Fruit fly (Drosophila melanogaster): ENCODE measurements around the gene svp.

svp gene

DNA sequence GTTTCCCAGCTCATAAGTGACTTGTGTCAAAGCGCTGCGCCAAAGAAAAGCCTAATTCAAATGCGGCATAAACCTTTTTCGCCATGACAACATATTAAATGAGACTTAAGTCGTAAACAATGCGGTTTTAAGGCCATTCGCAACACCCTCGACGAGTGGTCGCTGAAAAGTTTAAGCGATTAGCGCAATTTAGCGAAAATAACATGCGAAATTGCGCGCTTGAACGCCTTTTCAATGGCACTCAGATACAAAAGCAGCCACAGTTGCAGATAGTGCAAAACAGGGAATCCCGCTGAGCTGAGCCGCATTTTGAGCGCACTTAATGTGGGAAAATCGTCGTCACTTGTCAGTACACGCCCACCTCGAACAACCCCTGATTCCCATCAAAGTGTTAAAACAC, 2.1 kb downstream of the svp start, which contains the start of gene CG44038:
Gene CG44038, plus strand, starts transcription at position 301 of the 400 bp plus-strand sequence.
- TF ChIP-seq CG7045 (GFP tag; optimal IDR thresholded peaks at IDR 0.05): no peak
- no peak for TF ChIP-seq pad (GFP tag; optimal IDR thresholded peaks at IDR 0.05)
- no peak for TF ChIP-seq Crg-1 (GFP tag; optimal IDR thresholded peaks at IDR 0.05)
- no peak for TF ChIP-seq Clk (GFP tag; optimal IDR thresholded peaks at IDR 0.05)
- TF ChIP-seq CG1620 (GFP tag; optimal IDR thresholded peaks at IDR 0.05): no peak
- TF ChIP-seq cic (GFP tag; optimal IDR thresholded peaks at IDR 0.05): no peak
- TF ChIP-seq Hr96 (GFP tag; optimal IDR thresholded peaks at IDR 0.05): no peak
- no peak for TF ChIP-seq CG33017 (tag; optimal IDR thresholded peaks at IDR 0.05)
- TF ChIP-seq CG5204 (GFP tag; optimal IDR thresholded peaks at IDR 0.05): no peak
- no peak for TF ChIP-seq CG14711 (tag; optimal IDR thresholded peaks at IDR 0.05)
- TF ChIP-seq CG11617 (GFP tag; optimal IDR thresholded peaks at IDR 0.05): no peak
- no peak for TF ChIP-seq cnc (optimal IDR thresholded peaks at IDR 0.05)
- no peak for TF ChIP-seq toe (GFP tag; optimal IDR thresholded peaks at IDR 0.05)
- no peak for TF ChIP-seq ovo (GFP tag; optimal IDR thresholded peaks at IDR 0.05)
- TF ChIP-seq CG12768 (GFP tag; optimal IDR thresholded peaks at IDR 0.05): no peak
- no peak for TF ChIP-seq bab1 (GFP tag; optimal IDR thresholded peaks at IDR 0.05)
- no peak for TF ChIP-seq tj (GFP tag; optimal IDR thresholded peaks at IDR 0.05)
- no peak for TF ChIP-seq CG7101 (tag; optimal IDR thresholded peaks at IDR 0.05)
- TF ChIP-seq Mnt (GFP tag; optimal IDR thresholded peaks at IDR 0.05): no peak

DNA sequence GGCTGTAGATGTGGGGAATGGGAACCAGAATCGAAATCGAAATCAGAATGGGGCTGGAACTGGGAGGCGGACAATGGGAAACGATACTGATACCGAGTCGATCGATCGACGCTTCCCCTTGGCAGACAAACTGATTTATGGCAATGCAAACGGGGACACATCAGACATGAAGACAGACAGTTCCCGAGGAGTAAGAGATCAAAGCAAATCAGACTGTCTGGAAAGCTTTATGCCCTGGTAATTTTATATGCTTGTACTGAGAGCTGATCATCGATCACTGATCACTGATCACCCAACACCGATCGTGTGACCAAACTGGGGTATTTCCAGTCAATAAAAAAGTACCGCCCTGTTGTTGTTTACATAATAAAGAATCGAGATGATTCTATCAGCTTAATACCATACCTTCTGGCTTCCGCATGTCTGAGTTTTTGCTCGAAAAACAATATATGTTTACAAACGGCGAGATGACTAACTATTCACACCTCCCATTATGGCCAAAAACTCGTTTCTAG, 11.4 kb downstream of the svp start:
- TF ChIP-seq cic (GFP tag; optimal IDR thresholded peaks at IDR 0.05): no peak
- no peak for TF ChIP-seq CG7045 (GFP tag; optimal IDR thresholded peaks at IDR 0.05)
- TF ChIP-seq Mnt (GFP tag; optimal IDR thresholded peaks at IDR 0.05): no peak
- no peak for TF ChIP-seq toe (GFP tag; optimal IDR thresholded peaks at IDR 0.05)
- TF ChIP-seq bab1 (GFP tag; optimal IDR thresholded peaks at IDR 0.05): no peak
- no peak for TF ChIP-seq Clk (GFP tag; optimal IDR thresholded peaks at IDR 0.05)
- TF ChIP-seq ovo (GFP tag; optimal IDR thresholded peaks at IDR 0.05): no peak
- TF ChIP-seq CG5204 (GFP tag; optimal IDR thresholded peaks at IDR 0.05): no peak

DNA sequence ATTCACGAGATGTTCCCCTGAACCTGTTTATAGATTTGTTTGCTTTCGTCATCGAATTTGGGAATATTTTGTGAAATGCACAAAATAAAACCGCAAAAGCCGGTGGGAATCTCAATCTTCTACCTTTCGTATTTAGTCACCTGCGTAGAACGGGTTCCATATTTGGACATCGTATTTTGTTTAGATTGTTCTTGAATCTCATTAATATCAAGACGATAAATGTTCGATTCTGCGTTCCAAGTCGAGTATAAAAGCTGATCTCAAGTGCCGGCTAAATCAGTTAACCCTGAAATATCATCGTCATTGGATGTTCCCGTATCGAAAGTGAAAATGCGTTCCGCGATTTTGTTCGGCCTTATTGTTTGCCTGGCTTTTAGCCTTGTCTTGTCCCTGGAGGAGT, 12.1 kb downstream of the svp start, which contains the start of gene CG17738:
Gene CG17738, plus strand, starts transcription at position 301 of the 400 bp plus-strand sequence.
- no peak for TF ChIP-seq cnc (optimal IDR thresholded peaks at IDR 0.05)
- TF ChIP-seq CG1620 (GFP tag; optimal IDR thresholded peaks at IDR 0.05): no peak
- TF ChIP-seq Mnt (GFP tag; optimal IDR thresholded peaks at IDR 0.05): no peak
- TF ChIP-seq cic (GFP tag; optimal IDR thresholded peaks at IDR 0.05): no peak
- no peak for TF ChIP-seq CG33017 (tag; optimal IDR thresholded peaks at IDR 0.05)
- no peak for TF ChIP-seq CG7045 (GFP tag; optimal IDR thresholded peaks at IDR 0.05)
- no peak for TF ChIP-seq Clk (GFP tag; optimal IDR thresholded peaks at IDR 0.05)
- no peak for TF ChIP-seq pad (GFP tag; optimal IDR thresholded peaks at IDR 0.05)
- TF ChIP-seq tj (GFP tag; optimal IDR thresholded peaks at IDR 0.05): no peak
- TF ChIP-seq CG12768 (GFP tag; optimal IDR thresholded peaks at IDR 0.05): no peak
- TF ChIP-seq toe (GFP tag; optimal IDR thresholded peaks at IDR 0.05): no peak
- TF ChIP-seq ovo (GFP tag; optimal IDR thresholded peaks at IDR 0.05): no peak
- no peak for TF ChIP-seq CG5204 (GFP tag; optimal IDR thresholded peaks at IDR 0.05)
- TF ChIP-seq CG14711 (tag; optimal IDR thresholded peaks at IDR 0.05): no peak
- TF ChIP-seq CG7101 (tag; optimal IDR thresholded peaks at IDR 0.05): no peak
- no peak for TF ChIP-seq Hr96 (GFP tag; optimal IDR thresholded peaks at IDR 0.05)
- TF ChIP-seq Crg-1 (GFP tag; optimal IDR thresholded peaks at IDR 0.05): no peak
- no peak for TF ChIP-seq bab1 (GFP tag; optimal IDR thresholded peaks at IDR 0.05)
- TF ChIP-seq kay (GFP tag; ENCODE audit: borderline replicate concordance): no peak
- TF ChIP-seq CG11617 (GFP tag; optimal IDR thresholded peaks at IDR 0.05): no peak

DNA sequence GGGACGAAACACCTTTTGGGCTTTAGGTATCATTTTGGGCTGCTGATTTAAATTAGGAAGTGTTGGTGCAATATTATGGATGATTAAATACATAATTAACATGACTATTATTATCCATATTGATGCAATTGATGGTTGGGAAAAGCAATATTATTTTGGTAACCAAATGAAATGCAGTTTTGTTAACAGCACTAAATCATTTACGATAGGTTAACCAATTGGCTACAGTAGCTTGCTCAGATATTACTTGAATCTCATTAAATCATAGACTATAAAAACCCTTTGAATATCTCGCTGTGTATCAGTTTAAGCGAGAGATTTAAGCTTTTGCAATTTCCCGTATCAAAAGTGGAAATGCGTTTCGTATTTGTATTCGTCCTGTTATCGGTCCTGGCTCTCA, 14.3 kb downstream of the svp start, which contains the start of gene Sfp87B:
Gene Sfp87B, plus strand, starts transcription at position 301 of the 400 bp plus-strand sequence.
- no peak for TF ChIP-seq kay (GFP tag; ENCODE audit: borderline replicate concordance)
- TF ChIP-seq Mnt (GFP tag; optimal IDR thresholded peaks at IDR 0.05): no peak
- no peak for TF ChIP-seq Crg-1 (GFP tag; optimal IDR thresholded peaks at IDR 0.05)
- no peak for TF ChIP-seq Clk (GFP tag; optimal IDR thresholded peaks at IDR 0.05)
- no peak for TF ChIP-seq CG33017 (tag; optimal IDR thresholded peaks at IDR 0.05)
- TF ChIP-seq CG11617 (GFP tag; optimal IDR thresholded peaks at IDR 0.05): no peak
- TF ChIP-seq ovo (GFP tag; optimal IDR thresholded peaks at IDR 0.05): no peak
- no peak for TF ChIP-seq CG7101 (tag; optimal IDR thresholded peaks at IDR 0.05)
- no peak for TF ChIP-seq bab1 (GFP tag; optimal IDR thresholded peaks at IDR 0.05)
- TF ChIP-seq CG7045 (GFP tag; optimal IDR thresholded peaks at IDR 0.05): no peak
- TF ChIP-seq Hr96 (GFP tag; optimal IDR thresholded peaks at IDR 0.05): no peak
- no peak for TF ChIP-seq CG1620 (GFP tag; optimal IDR thresholded peaks at IDR 0.05)
- no peak for TF ChIP-seq CG5204 (GFP tag; optimal IDR thresholded peaks at IDR 0.05)
- TF ChIP-seq toe (GFP tag; optimal IDR thresholded peaks at IDR 0.05): no peak
- no peak for TF ChIP-seq tj (GFP tag; optimal IDR thresholded peaks at IDR 0.05)
- no peak for TF ChIP-seq CG12768 (GFP tag; optimal IDR thresholded peaks at IDR 0.05)
- TF ChIP-seq cnc (optimal IDR thresholded peaks at IDR 0.05): no peak
- no peak for TF ChIP-seq cic (GFP tag; optimal IDR thresholded peaks at IDR 0.05)
- TF ChIP-seq CG14711 (tag; optimal IDR thresholded peaks at IDR 0.05): no peak

DNA sequence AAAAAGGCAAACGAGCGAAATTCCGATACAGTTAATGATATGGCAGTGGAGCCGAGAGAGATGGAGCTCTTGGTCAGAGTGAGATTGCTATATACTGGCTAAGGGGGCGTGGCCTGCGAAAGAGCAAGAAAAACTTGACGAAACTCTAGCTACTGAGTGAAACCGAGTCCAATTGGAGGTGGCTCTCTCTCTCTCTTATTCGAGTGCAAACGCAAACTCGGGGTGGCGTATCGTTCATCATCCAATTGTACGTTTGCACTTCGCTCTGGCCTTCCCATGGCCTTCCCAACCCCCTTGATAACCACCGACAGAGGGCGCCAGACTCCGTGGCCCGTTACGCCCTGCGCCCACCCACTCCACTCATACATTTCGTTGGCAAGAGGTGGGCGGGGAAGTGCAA, 20.5 kb downstream of the svp start:
- TF ChIP-seq CG14711 (tag; optimal IDR thresholded peaks at IDR 0.05): no peak
- TF ChIP-seq CG12768 (GFP tag; optimal IDR thresholded peaks at IDR 0.05): peak; percentile 47
- TF ChIP-seq Clk (GFP tag; optimal IDR thresholded peaks at IDR 0.05): no peak
- peak; percentile 64 for TF ChIP-seq pad (GFP tag; optimal IDR thresholded peaks at IDR 0.05)

DNA sequence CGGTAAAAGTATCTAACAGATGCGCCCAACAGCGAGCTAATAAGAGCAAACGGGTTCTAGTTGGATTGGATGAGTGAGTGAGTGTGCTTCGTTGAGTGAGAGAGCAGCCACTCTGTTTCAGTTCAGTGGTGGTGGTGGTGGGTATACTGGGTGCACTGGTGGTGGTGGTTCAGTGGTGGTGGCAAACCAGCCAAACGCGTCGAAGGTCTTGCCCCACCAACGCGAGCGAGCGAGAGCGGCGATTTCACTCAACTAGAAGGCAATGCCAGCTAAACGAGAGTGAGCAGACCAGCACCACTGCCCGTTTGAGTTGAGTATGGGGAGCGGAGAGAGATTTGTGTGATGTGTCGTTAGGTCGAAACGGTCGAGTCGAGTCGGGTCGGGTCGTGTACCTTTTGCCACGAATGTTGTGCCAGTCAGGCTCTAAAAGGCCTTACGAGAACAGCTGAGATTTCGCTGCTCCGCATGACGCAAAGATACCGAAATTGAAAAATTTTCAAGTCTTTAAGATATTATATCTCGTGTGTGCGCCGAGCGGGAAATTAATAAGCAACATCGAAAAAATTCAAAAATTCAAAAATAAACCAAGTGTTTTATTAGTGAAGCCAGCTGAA, 22.3 kb downstream of the svp start:
- TF ChIP-seq CG5204 (GFP tag; optimal IDR thresholded peaks at IDR 0.05) (no peak), CG12768 (GFP tag; optimal IDR thresholded peaks at IDR 0.05) (no peak), kay (GFP tag; ENCODE audit: borderline replicate concordance) (no peak), Hr96 (GFP tag; optimal IDR thresholded peaks at IDR 0.05) (no peak), CG33017 (tag; optimal IDR thresholded peaks at IDR 0.05) (peak; percentile 27), pad (GFP tag; optimal IDR thresholded peaks at IDR 0.05) (peak; percentile 95), bab1 (GFP tag; optimal IDR thresholded peaks at IDR 0.05) (no peak), CG1620 (GFP tag; optimal IDR thresholded peaks at IDR 0.05) (no peak)

Measured in whole organism, adult.